Worm (Caenorhabditis elegans) whole organism, young adult: Measurements from ENCODE around the gene ccdc-149.

ENCODE experiments used
- B0019.2 ChIP-seq: fragments of 200-800 bp; sonication (Bioruptor generic); conservative IDR thresholded peaks from 2 replicates; pipeline ENCODE4 v1.3.6; 2022; ENCODE audit warnings: missing genetic modification reagents, missing genetic modification characterization, missing compliant biosample characterization
- D2030.7 ChIP-seq: fragments of 200-800 bp; sonication (Bioruptor generic); IDR thresholded peaks from 2 replicates; pipeline ENCODE4 v1.3.6; 2022; ENCODE audit warnings: missing genetic modification reagents, missing genetic modification characterization, missing compliant biosample characterization
- K12H6.12 ChIP-seq: fragments of 200-800 bp; sonication (Bioruptor generic); optimal IDR thresholded peaks from 2 replicates; lab custom pipeline; 2018; ENCODE audit warnings: mild to moderate bottlenecking, missing genetic modification characterization, missing compliant biosample characterization
- Y53F4B.3 ChIP-seq: fragments of 200-800 bp; sonication (Bioruptor generic); IDR thresholded peaks from 2 replicates; pipeline ENCODE4 v1.3.6; 2022; ENCODE audit warnings: missing genetic modification reagents, missing genetic modification characterization, missing compliant biosample characterization
- Y53G8AR.9 ChIP-seq: fragments of 200-800 bp; sonication (Bioruptor generic); conservative IDR thresholded peaks from 2 replicates; pipeline ENCODE4 v1.3.6; 2022; ENCODE audit warnings: missing genetic modification reagents, missing genetic modification characterization, missing compliant biosample characterization
- Y79H2A.3 ChIP-seq: fragments of 200-800 bp; sonication (Bioruptor generic); conservative IDR thresholded peaks from 2 replicates; pipeline ENCODE4 v1.3.6; 2022; ENCODE audit warnings: missing genetic modification reagents, missing genetic modification characterization, missing compliant biosample characterization
- Y95B8A.8 ChIP-seq: fragments of 200-800 bp; sonication (Bioruptor generic); IDR thresholded peaks from 2 replicates; pipeline ENCODE4 v1.3.6; 2022; ENCODE audit warnings: missing genetic modification reagents, missing genetic modification characterization, missing compliant biosample characterization
- ZK185.1 ChIP-seq: sonication (generic microtip); optimal IDR thresholded peaks from 2 replicates; lab custom pipeline; 2016; ENCODE audit warnings: mild to moderate bottlenecking, missing genetic modification characterization, missing compliant biosample characterization; ENCODE audit not compliant: poor library complexity, severe bottlenecking
- ama-1 ChIP-seq, 3 experiments: fragments of 150-350 bp in 1 of 3; sonication (generic microtip) in 2 of 3; optimal IDR thresholded peaks; 2 replicates each; lab custom pipeline; 2014 to 2018; ENCODE audit warnings: missing biosample characterization in 2 of 3, missing genetic modification characterization in 2 of 3, missing genetic modification reagents in 2 of 3
- aptf-3 ChIP-seq: fragments of 200-800 bp; sonication (Bioruptor generic); IDR thresholded peaks from 2 replicates; pipeline ENCODE4 v1.3.6; 2022; ENCODE audit warnings: missing genetic modification characterization, missing compliant biosample characterization
- atf-7 ChIP-seq: sonication (generic microtip); optimal IDR thresholded peaks from 2 replicates; lab custom pipeline; 2017; ENCODE audit warnings: mild to moderate bottlenecking, missing genetic modification characterization, missing compliant biosample characterization
- cebp-1 ChIP-seq, 2 experiments: fragments of 200-800 bp in 1 of 2; sonication (Bioruptor generic) in 1 of 2; sonication (generic microtip) in 1 of 2; IDR thresholded peaks in 1 of 2; optimal IDR thresholded peaks in 1 of 2; 2 replicates each; pipeline versions ENCODE4 v1.3.6 to Lab custom; 2017 to 2022; ENCODE audit warnings: missing compliant biosample characterization in 2 of 2, missing genetic modification characterization in 2 of 2, mild to moderate bottlenecking in 1 of 2, missing genetic modification reagents in 1 of 2, moderate library complexity in 1 of 2
- cebp-2 ChIP-seq: fragments of 200-800 bp; sonication (Bioruptor generic); IDR thresholded peaks from 2 replicates; pipeline ENCODE4 v1.3.6; 2022; ENCODE audit warnings: missing genetic modification characterization, missing compliant biosample characterization
- ceh-100 ChIP-seq: fragments of 200-800 bp; sonication (Bioruptor generic); IDR thresholded peaks from 2 replicates; pipeline ENCODE4 v1.3.6; 2022; ENCODE audit warnings: missing genetic modification reagents, missing genetic modification characterization, missing compliant biosample characterization
- ceh-27 ChIP-seq: fragments of 200-800 bp; sonication (Bioruptor generic); optimal IDR thresholded peaks from 2 replicates; lab custom pipeline; 2018; ENCODE audit warnings: mild to moderate bottlenecking, missing genetic modification characterization, moderate library complexity, missing compliant biosample characterization
- ceh-40 ChIP-seq: fragments of 200-800 bp; sonication (Bioruptor generic); IDR thresholded peaks from 2 replicates; pipeline ENCODE4 v1.3.6; 2022; ENCODE audit warnings: missing genetic modification characterization, missing compliant biosample characterization
- ceh-91 ChIP-seq: fragments of 200-800 bp; sonication (Bioruptor generic); IDR thresholded peaks from 2 replicates; pipeline ENCODE4 v1.3.6; 2022; ENCODE audit warnings: missing genetic modification reagents, missing genetic modification characterization, missing compliant biosample characterization
- chd-7 ChIP-seq: sonication (generic microtip); optimal IDR thresholded peaks from 2 replicates; lab custom pipeline; 2016; ENCODE audit warnings: mild to moderate bottlenecking, missing genetic modification characterization, moderate library complexity, missing compliant biosample characterization
- die-1 ChIP-seq: sonication (generic microtip); optimal IDR thresholded peaks from 2 replicates; lab custom pipeline; 2016; ENCODE audit warnings: missing genotype, mild to moderate bottlenecking, missing genetic modification characterization, missing compliant biosample characterization
- fkh-3 ChIP-seq: sonication (generic microtip); optimal IDR thresholded peaks from 2 replicates; lab custom pipeline; 2016; ENCODE audit warnings: mild to moderate bottlenecking, missing genetic modification characterization, missing compliant biosample characterization
- gei-17 ChIP-seq: fragments of 200-800 bp; sonication (Bioruptor generic); optimal IDR thresholded peaks from 2 replicates; lab custom pipeline; 2018; ENCODE audit warnings: mild to moderate bottlenecking, missing genetic modification characterization, missing compliant biosample characterization
- hmg-1.2 ChIP-seq: fragments of 200-800 bp; sonication (Bioruptor generic); IDR thresholded peaks from 2 replicates; pipeline ENCODE4 v1.3.6; 2022; ENCODE audit warnings: missing genetic modification reagents, missing genetic modification characterization, missing compliant biosample characterization
- hrde-1 ChIP-seq: sonication (generic microtip); optimal IDR thresholded peaks from 2 replicates; lab custom pipeline; 2016; ENCODE audit warnings: missing genetic modification characterization, mild to moderate bottlenecking, missing compliant biosample characterization, moderate library complexity, missing genotype, missing genetic modification reagents, borderline replicate concordance
- let-526 ChIP-seq: fragments of 200-800 bp; sonication (Bioruptor generic); IDR thresholded peaks from 2 replicates; pipeline ENCODE4 v1.3.6; 2022; ENCODE audit warnings: missing genetic modification reagents, missing genetic modification characterization, missing compliant biosample characterization
- lin-35 ChIP-seq, 3 experiments: fragments of 150-350 bp in 2 of 3; sonication (generic microtip) in 1 of 3; optimal IDR thresholded peaks; 2 replicates each; lab custom pipeline; 2014 to 2018; ENCODE audit warnings: missing biosample characterization in 3 of 3, missing genetic modification characterization in 3 of 3, missing genetic modification reagents in 3 of 3
- lin-40 ChIP-seq: sonication (generic microtip); optimal IDR thresholded peaks from 2 replicates; lab custom pipeline; 2016; ENCODE audit warnings: missing genetic modification characterization, mild to moderate bottlenecking, missing compliant biosample characterization, missing genotype, missing genetic modification reagents
- lir-1 ChIP-seq: fragments of 200-800 bp; sonication (Bioruptor generic); conservative IDR thresholded peaks from 2 replicates; pipeline ENCODE4 v1.3.6; 2022; ENCODE audit warnings: missing genetic modification reagents, missing genetic modification characterization, missing compliant biosample characterization
- madf-10 ChIP-seq: sonication (generic microtip); optimal IDR thresholded peaks from 2 replicates; lab custom pipeline; 2016; ENCODE audit warnings: mild to moderate bottlenecking, missing genetic modification characterization, missing compliant biosample characterization
- madf-3 ChIP-seq: fragments of 200-800 bp; sonication (Bioruptor generic); IDR thresholded peaks from 2 replicates; pipeline ENCODE4 v1.3.6; 2022; ENCODE audit warnings: missing genetic modification reagents, missing genetic modification characterization, missing compliant biosample characterization
- madf-6 ChIP-seq: fragments of 200-800 bp; sonication (Bioruptor generic); IDR thresholded peaks from 2 replicates; pipeline ENCODE4 v1.3.6; 2022; ENCODE audit warnings: missing genetic modification reagents, missing genetic modification characterization, missing compliant biosample characterization
- mel-28 ChIP-seq: sonication (generic microtip); optimal IDR thresholded peaks from 2 replicates; lab custom pipeline; 2016; ENCODE audit warnings: borderline replicate concordance, mild to moderate bottlenecking, missing genetic modification characterization, missing compliant biosample characterization
- mes-4 ChIP-seq: sonication (generic microtip); optimal IDR thresholded peaks from 2 replicates; lab custom pipeline; 2016; ENCODE audit warnings: missing genotype, missing genetic modification characterization, missing compliant biosample characterization
- mxl-1 ChIP-seq: sonication (generic microtip); optimal IDR thresholded peaks from 2 replicates; lab custom pipeline; 2016; ENCODE audit warnings: missing genetic modification characterization, missing compliant biosample characterization
- nhr-179 ChIP-seq: sonication (generic microtip); optimal IDR thresholded peaks from 2 replicates; lab custom pipeline; 2016; ENCODE audit warnings: mild to moderate bottlenecking, missing genetic modification characterization, missing compliant biosample characterization
- pbrm-1 ChIP-seq: fragments of 200-800 bp; sonication (Bioruptor generic); IDR thresholded peaks from 2 replicates; pipeline ENCODE4 v1.3.6; 2022; ENCODE audit warnings: missing genetic modification reagents, missing genetic modification characterization, missing compliant biosample characterization
- rcor-1 ChIP-seq: fragments of 200-800 bp; sonication (Bioruptor generic); IDR thresholded peaks from 2 replicates; pipeline ENCODE4 v1.3.6; 2022; ENCODE audit warnings: missing genetic modification reagents, missing genetic modification characterization, missing compliant biosample characterization
- snpc-1.1 ChIP-seq: sonication (generic microtip); optimal IDR thresholded peaks from 2 replicates; lab custom pipeline; 2017; ENCODE audit warnings: missing genetic modification characterization, mild to moderate bottlenecking, missing compliant biosample characterization, antibody characterized with exemption, moderate library complexity, missing genotype, missing genetic modification reagents; ENCODE audit not compliant: insufficient read depth
- snpc-3.4 ChIP-seq: sonication (generic microtip); optimal IDR thresholded peaks from 2 replicates; lab custom pipeline; 2017; ENCODE audit warnings: missing genetic modification characterization, mild to moderate bottlenecking, missing compliant biosample characterization, antibody characterized with exemption, moderate library complexity, missing genotype, missing genetic modification reagents
- snpc-4 ChIP-seq, 5 experiments: fragments of 150-350 bp in 1 of 5; sonication (generic microtip) in 4 of 5; optimal IDR thresholded peaks; 2 replicates each; lab custom pipeline; 2014 to 2018; ENCODE audit warnings: missing genetic modification characterization in 5 of 5, missing biosample characterization in 3 of 5, antibody characterized with exemption in 2 of 5, mild to moderate bottlenecking in 2 of 5, missing compliant biosample characterization in 2 of 5, missing genotype in 2 of 5, moderate library complexity in 2 of 5, missing genetic modification reagents in 1 of 5
- tbx-9 ChIP-seq: sonication (generic microtip); optimal IDR thresholded peaks from 2 replicates; lab custom pipeline; 2016; ENCODE audit warnings: borderline replicate concordance, missing genetic modification characterization, inconsistent platforms, missing compliant biosample characterization
- tlf-1 ChIP-seq: fragments of 200-800 bp; sonication (Bioruptor generic); optimal IDR thresholded peaks from 2 replicates; lab custom pipeline; 2018; ENCODE audit warnings: mild to moderate bottlenecking, missing genetic modification characterization, missing compliant biosample characterization
- zfh-2 ChIP-seq: fragments of 200-800 bp; sonication (Bioruptor generic); conservative IDR thresholded peaks from 2 replicates; pipeline ENCODE4 v1.3.6; 2022; ENCODE audit warnings: missing genetic modification reagents, missing genetic modification characterization, missing compliant biosample characterization
- zim-3 ChIP-seq: sonication (generic microtip); optimal IDR thresholded peaks from 2 replicates; lab custom pipeline; 2017; ENCODE audit warnings: mild to moderate bottlenecking, missing genetic modification characterization, moderate library complexity, missing compliant biosample characterization
- ztf-18 ChIP-seq: sonication (generic microtip); optimal IDR thresholded peaks from 2 replicates; lab custom pipeline; 2016; ENCODE audit warnings: missing genotype, mild to moderate bottlenecking, missing genetic modification characterization, missing compliant biosample characterization
- ztf-22 ChIP-seq: fragments of 200-800 bp; sonication (Bioruptor generic); optimal IDR thresholded peaks from 2 replicates; lab custom pipeline; 2018; ENCODE audit warnings: mild to moderate bottlenecking, missing genetic modification characterization, moderate library complexity, missing compliant biosample characterization
- ztf-3 ChIP-seq: fragments of 200-800 bp; sonication (Bioruptor generic); optimal IDR thresholded peaks from 2 replicates; lab custom pipeline; 2018; ENCODE audit warnings: mild to moderate bottlenecking, missing genetic modification characterization, missing compliant biosample characterization
- ztf-6 ChIP-seq: fragments of 200-800 bp; sonication (Bioruptor generic); IDR thresholded peaks from 2 replicates; pipeline ENCODE4 v1.3.6; 2022; ENCODE audit warnings: missing genetic modification reagents, missing genetic modification characterization, missing compliant biosample characterization

ccdc-149 gene

ce11 chrX:11467320-11467732 is 43.9 kb downstream of the ccdc-149 start (continued):
- TF ChIP-seq hrde-1 (tag; lab: Kevin White, UChicago): no peak
- TF ChIP-seq gei-17 (GFP tag; lab: Kevin White, UChicago): peak; percentile 6
- TF ChIP-seq die-1 (tag; lab: Kevin White, UChicago): no peak
- no peak for TF ChIP-seq snpc-1.1 (tag; lab: Kevin White, UChicago)
- TF ChIP-seq ztf-6 (GFP tag; lab: Robert Waterston, UW): no peak
- TF ChIP-seq lin-35 (GFP tag; optimal IDR thresholded peaks at IDR 0.05; lab: Kevin White, UChicago): peak in 1 of 3 experiments; percentile 50
- no peak for TF ChIP-seq mxl-1 (tag; lab: Kevin White, UChicago)
- no peak for TF ChIP-seq snpc-4 (GFP tag; optimal IDR thresholded peaks at IDR 0.05; lab: Kevin White, UChicago)
- peak in 1 of 4 experiments; percentile 22 for TF ChIP-seq snpc-4 (tag; optimal IDR thresholded peaks at IDR 0.05; lab: Kevin White, UChicago)
- peak; percentile 25 for TF ChIP-seq madf-10 (tag; lab: Kevin White, UChicago)
- peak; percentile 9 for TF ChIP-seq ztf-18 (tag; lab: Kevin White, UChicago)
- TF ChIP-seq snpc-3.4 (tag; lab: Kevin White, UChicago): no peak
- TF ChIP-seq cebp-1 (GFP tag; IDR thresholded peaks at IDR 0.05; lab: Robert Waterston, UW): no peak
- TF ChIP-seq cebp-1 (tag; optimal IDR thresholded peaks at IDR 0.05; lab: Kevin White, UChicago): peak; percentile 75
- TF ChIP-seq ztf-3 (GFP tag; lab: Kevin White, UChicago): no peak
- no peak for TF ChIP-seq cebp-2 (GFP tag; lab: Robert Waterston, UW)
- no peak for TF ChIP-seq atf-7 (tag; lab: Kevin White, UChicago)
- peak; percentile 22 for TF ChIP-seq tlf-1 (GFP tag; lab: Kevin White, UChicago)
- TF ChIP-seq Y95B8A.8: no peak
- no peak for TF ChIP-seq madf-3 (GFP tag; lab: Robert Waterston, UW)
- no peak for TF ChIP-seq mel-28
- TF ChIP-seq D2030.7: no peak
- TF ChIP-seq ZK185.1 (tag; lab: Kevin White, UChicago): no peak
- no peak for TF ChIP-seq aptf-3 (GFP tag; lab: Robert Waterston, UW)
- no peak for TF ChIP-seq ceh-40 (GFP tag; lab: Robert Waterston, UW)
- peak; percentile 28 for TF ChIP-seq lin-40 (tag; lab: Kevin White, UChicago)
- no peak for TF ChIP-seq madf-6
- TF ChIP-seq lir-1 (GFP tag; lab: Robert Waterston, UW): no peak
- no peak for TF ChIP-seq ceh-27 (GFP tag; lab: Kevin White, UChicago)
- TF ChIP-seq Y79H2A.3 (GFP tag; lab: Robert Waterston, UW): no peak
- no peak for TF ChIP-seq Y53G8AR.9 (GFP tag; lab: Robert Waterston, UW)
- peak; percentile 96 for TF ChIP-seq zfh-2 (GFP tag; lab: Robert Waterston, UW)
- TF ChIP-seq nhr-179 (tag; lab: Kevin White, UChicago): peak; percentile 9
- TF ChIP-seq chd-7: peak; percentile 60
- TF ChIP-seq mes-4: no peak
- TF ChIP-seq tbx-9 (tag; lab: Kevin White, UChicago): no peak
- TF ChIP-seq K12H6.12 (tag; lab: Kevin White, UChicago): peak; percentile 84
- no peak for TF ChIP-seq ama-1 (optimal IDR thresholded peaks at IDR 0.05; lab: Kevin White, UChicago)
- no peak for TF ChIP-seq ama-1 (GFP tag; optimal IDR thresholded peaks at IDR 0.05; lab: Kevin White, UChicago)
- TF ChIP-seq zim-3 (tag; lab: Kevin White, UChicago): peak; percentile 51
- no peak for TF ChIP-seq ceh-91 (GFP tag; lab: Robert Waterston, UW)
- no peak for TF ChIP-seq B0019.2 (GFP tag; lab: Robert Waterston, UW)
- peak; percentile 8; the same call in 1 of the 2 replicates for TF ChIP-seq pbrm-1
- TF ChIP-seq hmg-1.2 (GFP tag; lab: Robert Waterston, UW): peak; percentile 22; the same call in 1 of the 2 replicates
- no peak for TF ChIP-seq ztf-22 (GFP tag; lab: Kevin White, UChicago)
- no peak for TF ChIP-seq Y53F4B.3 (GFP tag; lab: Robert Waterston, UW)
- no peak for TF ChIP-seq fkh-3 (tag; lab: Kevin White, UChicago)
- TF ChIP-seq ceh-100: no peak
- no peak for TF ChIP-seq rcor-1 (GFP tag; lab: Robert Waterston, UW)
- TF ChIP-seq let-526 (GFP tag; lab: Robert Waterston, UW): no peak
